Fruit fly (Drosophila melanogaster) whole organism, embryonic: ENCODE results near the gene RpS14a.

ENCODE experiments used
- BEAF-32 ChIP-seq: fragments of 200-800 bp; sonication (Bioruptor generic); optimal IDR thresholded peaks from 3 replicates; lab custom pipeline; 2017; ENCODE audit warnings: missing biosample characterization, missing genetic modification characterization, mild to moderate bottlenecking, moderate library complexity, missing genetic modification reagents
- Bteb2 ChIP-seq: fragments of 200-800 bp; sonication (Bioruptor generic); optimal IDR thresholded peaks from 2 replicates; lab custom pipeline; 2016; ENCODE audit warnings: missing biosample characterization, missing genetic modification characterization
- CG11695 ChIP-seq: fragments of 200-800 bp; sonication (Bioruptor generic); IDR thresholded peaks from 3 replicates; pipeline ENCODE4 v1.3.6; 2022; ENCODE audit warnings: missing biosample characterization, missing genetic modification characterization
- CG12155 ChIP-seq: fragments of 200-800 bp; sonication (Bioruptor generic); optimal IDR thresholded peaks from 3 replicates; lab custom pipeline; 2016; ENCODE audit warnings: missing biosample characterization, missing genetic modification characterization
- CG12659 ChIP-seq: fragments of 200-800 bp; sonication (Bioruptor generic); optimal IDR thresholded peaks from 3 replicates; lab custom pipeline; 2017; ENCODE audit warnings: mild to moderate bottlenecking, missing biosample characterization, missing genetic modification reagents, missing genetic modification characterization
- CG1529 ChIP-seq: fragments of 200-800 bp; sonication (Bioruptor generic); optimal IDR thresholded peaks from 3 replicates; lab custom pipeline; 2018; ENCODE audit warnings: missing biosample characterization, missing genetic modification characterization
- CG16813 ChIP-seq: fragments of 200-800 bp; sonication (Bioruptor generic); IDR thresholded peaks from 3 replicates; pipeline ENCODE4 v1.3.6; 2022; ENCODE audit warnings: missing biosample characterization, missing genetic modification characterization; ENCODE audit not compliant: partially characterized antibody
- CG1832 ChIP-seq: fragments of 200-800 bp; sonication (Bioruptor generic); optimal IDR thresholded peaks from 2 replicates; lab custom pipeline; 2017; ENCODE audit warnings: missing biosample characterization, mild to moderate bottlenecking, missing genetic modification characterization, inconsistent platforms
- CG18476 ChIP-seq: fragments of 200-800 bp; sonication (Bioruptor generic); optimal IDR thresholded peaks from 2 replicates; lab custom pipeline; 2016; ENCODE audit warnings: missing biosample characterization, mild to moderate bottlenecking, missing genetic modification characterization
- CG18599 ChIP-seq: fragments of 200-800 bp; sonication (Bioruptor generic); optimal IDR thresholded peaks from 3 replicates; lab custom pipeline; 2017; ENCODE audit warnings: missing biosample characterization, missing genetic modification characterization, mild to moderate bottlenecking, moderate library complexity, missing genetic modification reagents
- CG2199 ChIP-seq: fragments of 200-800 bp; sonication (Bioruptor generic); IDR thresholded peaks from 3 replicates; pipeline ENCODE4 v1.3.6; 2022; ENCODE audit warnings: missing biosample characterization, missing genetic modification characterization
- CG31224 ChIP-seq: fragments of 200-800 bp; sonication (Bioruptor generic); IDR thresholded peaks from 2 replicates; pipeline ENCODE4 v1.3.6; 2022; ENCODE audit warnings: missing biosample characterization, missing genetic modification characterization
- CG34376 ChIP-seq: fragments of 200-800 bp; sonication (Bioruptor generic); optimal IDR thresholded peaks from 2 replicates; lab custom pipeline; 2018; ENCODE audit warnings: missing biosample characterization, mild to moderate bottlenecking, missing genetic modification characterization
- CG4360 ChIP-seq: fragments of 200-800 bp; sonication (Bioruptor generic); IDR thresholded peaks from 2 replicates; pipeline ENCODE4 v1.3.6; 2022; ENCODE audit warnings: missing biosample characterization, missing genetic modification characterization
- CG6791 ChIP-seq: fragments of 200-800 bp; sonication (Bioruptor generic); IDR thresholded peaks from 3 replicates; pipeline ENCODE4 v1.3.6; 2022; ENCODE audit warnings: missing biosample characterization, missing genetic modification characterization; ENCODE audit not compliant: partially characterized antibody
- CG7556 ChIP-seq: fragments of 200-800 bp; sonication (Bioruptor generic); optimal IDR thresholded peaks from 2 replicates; lab custom pipeline; 2017; ENCODE audit warnings: missing biosample characterization, mild to moderate bottlenecking, missing genetic modification characterization
- CG8290 ChIP-seq, 3 experiments: fragments of 200-800 bp; sonication (Bioruptor generic); optimal IDR thresholded peaks; 2 replicates each; lab custom pipeline; 2016 to 2019; ENCODE audit warnings: missing biosample characterization in 3 of 3, missing genetic modification characterization in 3 of 3, mild to moderate bottlenecking in 2 of 3, moderate library complexity in 1 of 3
- Dfd ChIP-seq, 2 experiments: fragments of >200 bp; optimal IDR thresholded peaks; 2 replicates each; lab custom pipeline; 2017; ENCODE audit warnings: missing biosample characterization in 2 of 2, missing genetic modification characterization in 2 of 2
- Dref ChIP-seq: fragments of 200-800 bp; sonication (Bioruptor generic); IDR thresholded peaks from 2 replicates; pipeline ENCODE4 v1.3.6; 2022; ENCODE audit warnings: missing biosample characterization, missing genetic modification characterization
- GATAe ChIP-seq: fragments of 200-800 bp; sonication (Bioruptor generic); conservative IDR thresholded peaks from 2 replicates; pipeline ENCODE4 v1.3.6; 2022; ENCODE audit warnings: missing biosample characterization, missing genetic modification characterization
- HHEX ChIP-seq: fragments of 200-800 bp; sonication (Bioruptor generic); optimal IDR thresholded peaks from 3 replicates; lab custom pipeline; 2017; ENCODE audit warnings: missing biosample characterization, mild to moderate bottlenecking, missing genetic modification characterization, missing genetic modification reagents
- HLH4C ChIP-seq: fragments of 200-800 bp; sonication (Bioruptor generic); IDR thresholded peaks from 3 replicates; pipeline ENCODE4 v1.3.6; 2022; ENCODE audit warnings: missing biosample characterization, missing genetic modification characterization; ENCODE audit not compliant: partially characterized antibody
- MTF-1 ChIP-seq: fragments of 200-800 bp; sonication (Bioruptor generic); optimal IDR thresholded peaks from 2 replicates; lab custom pipeline; 2018; ENCODE audit warnings: missing biosample characterization, mild to moderate bottlenecking, missing genetic modification characterization, borderline replicate concordance
- Mes4 ChIP-seq: fragments of 200-800 bp; sonication (Bioruptor generic); optimal IDR thresholded peaks from 2 replicates; lab custom pipeline; 2016; ENCODE audit warnings: missing biosample characterization, missing genetic modification characterization
- Opbp ChIP-seq: fragments of 200-800 bp; sonication (Bioruptor generic); IDR thresholded peaks from 3 replicates; pipeline ENCODE4 v1.3.6; 2022; ENCODE audit warnings: missing biosample characterization, missing genetic modification characterization; ENCODE audit not compliant: partially characterized antibody
- Pdp1 ChIP-seq, 2 experiments: fragments of 200-800 bp; sonication (Bioruptor generic); optimal IDR thresholded peaks; 3 replicates each; lab custom pipeline; 2016; ENCODE audit warnings: missing biosample characterization in 2 of 2, missing genetic modification characterization in 2 of 2, mild to moderate bottlenecking in 1 of 2, moderate library complexity in 1 of 2
- Ptx1 ChIP-seq: fragments of 200-800 bp; sonication (Bioruptor generic); IDR thresholded peaks from 2 replicates; pipeline ENCODE4 v1.3.6; 2022; ENCODE audit warnings: missing biosample characterization, missing genetic modification characterization
- ato ChIP-seq: fragments of 200-800 bp; sonication (Bioruptor generic); IDR thresholded peaks from 2 replicates; pipeline ENCODE4 v1.3.6; 2022; ENCODE audit warnings: missing biosample characterization, missing genetic modification characterization; ENCODE audit not compliant: partially characterized antibody
- br ChIP-seq: fragments of >200 bp; optimal IDR thresholded peaks from 2 replicates; lab custom pipeline; 2017
- crp ChIP-seq, 2 experiments: fragments of 200-800 bp; sonication (Bioruptor generic); optimal IDR thresholded peaks; 2 replicates in 1 of 2; 3 replicates in 1 of 2; lab custom pipeline; 2017; ENCODE audit warnings: missing biosample characterization in 2 of 2, missing genetic modification characterization in 2 of 2, mild to moderate bottlenecking in 1 of 2, moderate library complexity in 1 of 2
- ewg ChIP-seq: fragments of 200-800 bp; sonication (Bioruptor generic); optimal IDR thresholded peaks from 3 replicates; lab custom pipeline; 2017; ENCODE audit warnings: mild to moderate bottlenecking, missing biosample characterization, missing genetic modification reagents, missing genetic modification characterization
- fd64A ChIP-seq: fragments of 200-800 bp; sonication (Bioruptor generic); optimal IDR thresholded peaks from 3 replicates; lab custom pipeline; 2018; ENCODE audit warnings: missing biosample characterization, mild to moderate bottlenecking, missing genetic modification characterization
- gem ChIP-seq: fragments of 200-800 bp; sonication (Bioruptor generic); optimal IDR thresholded peaks from 2 replicates; lab custom pipeline; 2019; ENCODE audit warnings: missing biosample characterization, mild to moderate bottlenecking, missing genetic modification characterization, moderate library complexity
- hb ChIP-seq: fragments of 200-800 bp; sonication (Bioruptor generic); IDR thresholded peaks from 3 replicates; pipeline ENCODE4 v1.3.6; 2022; ENCODE audit warnings: missing biosample characterization, missing genetic modification characterization; ENCODE audit not compliant: partially characterized antibody
- mirr ChIP-seq: fragments of 200-800 bp; sonication (Bioruptor generic); optimal IDR thresholded peaks from 3 replicates; lab custom pipeline; 2018; ENCODE audit warnings: missing biosample characterization, mild to moderate bottlenecking, missing genetic modification characterization
- nerfin-2 ChIP-seq: fragments of 200-800 bp; sonication (Bioruptor generic); IDR thresholded peaks from 2 replicates; pipeline ENCODE4 v1.3.6; 2022; ENCODE audit warnings: missing biosample characterization, missing genetic modification characterization; ENCODE audit not compliant: partially characterized antibody
- nom ChIP-seq: fragments of 200-800 bp; sonication (Bioruptor generic); optimal IDR thresholded peaks from 2 replicates; lab custom pipeline; 2017; ENCODE audit warnings: missing biosample characterization, missing genetic modification characterization, mild to moderate bottlenecking, moderate library complexity, missing genetic modification reagents
- pzg ChIP-seq: fragments of 200-800 bp; sonication (Bioruptor generic); optimal IDR thresholded peaks from 3 replicates; lab custom pipeline; 2018; ENCODE audit warnings: missing biosample characterization, mild to moderate bottlenecking, missing genetic modification characterization, moderate library complexity
- sens ChIP-seq: fragments of 200-800 bp; sonication (Bioruptor generic); peaks from one replicate; lab custom pipeline; 2016; ENCODE audit warnings: missing biosample characterization, missing genetic modification characterization
- seq ChIP-seq: fragments of 200-800 bp; sonication (Bioruptor generic); IDR thresholded peaks from 2 replicates; pipeline ENCODE4 v1.3.6; 2022; ENCODE audit warnings: missing biosample characterization, missing genetic modification characterization
- sisA ChIP-seq: fragments of 200-800 bp; sonication (Bioruptor generic); IDR thresholded peaks from 2 replicates; pipeline ENCODE4 v1.3.6; 2022; ENCODE audit warnings: missing biosample characterization, missing genetic modification characterization
- sna ChIP-seq: fragments of 200-800 bp; sonication (Bioruptor generic); IDR thresholded peaks from 2 replicates; pipeline ENCODE4 v1.3.6; 2022; ENCODE audit warnings: missing biosample characterization, missing genetic modification characterization; ENCODE audit not compliant: partially characterized antibody
- stwl ChIP-seq: fragments of 200-800 bp; sonication (Bioruptor generic); optimal IDR thresholded peaks from 3 replicates; lab custom pipeline; 2018; ENCODE audit warnings: missing biosample characterization, mild to moderate bottlenecking, missing genetic modification characterization, moderate library complexity
- tgo ChIP-seq: fragments of 200-800 bp; sonication (Bioruptor generic); IDR thresholded peaks from 3 replicates; pipeline ENCODE4 v1.3.6; 2022; ENCODE audit warnings: missing biosample characterization, missing genetic modification characterization
- trem ChIP-seq: fragments of 200-800 bp; optimal IDR thresholded peaks from 3 replicates; lab custom pipeline; 2019; ENCODE audit warnings: missing biosample characterization, mild to moderate bottlenecking, missing genetic modification characterization, moderate library complexity
- zfh1 ChIP-seq: fragments of 200-800 bp; sonication (Bioruptor generic); IDR thresholded peaks from 3 replicates; pipeline ENCODE4 v1.3.6; 2022; ENCODE audit warnings: missing biosample characterization, missing genetic modification characterization

RpS14a gene

DNA sequence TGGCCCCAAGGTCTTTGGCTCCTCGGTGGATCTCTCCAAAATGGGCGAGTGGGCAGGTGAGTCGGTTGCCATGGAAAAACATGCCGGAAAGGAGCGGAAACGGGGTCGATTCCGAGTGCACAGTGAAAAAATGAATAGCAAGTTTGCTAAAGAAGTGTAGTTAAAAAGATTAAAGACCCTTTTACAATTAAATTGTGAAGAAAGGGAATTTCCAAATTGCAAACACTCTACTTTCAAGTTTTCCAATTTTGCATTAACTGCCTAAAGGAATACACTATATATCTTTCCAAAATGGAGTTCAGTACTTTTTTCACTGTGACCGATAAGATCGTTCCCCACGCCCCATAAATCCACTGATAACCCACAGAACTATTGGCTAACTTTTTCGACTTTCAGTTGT lies 24.1 kb upstream of the RpS14a start (continued):
- TF ChIP-seq CG34376 (no peak), CG18476 (GFP tag; lab: Kevin White, UChicago) (no peak), CG1529 (GFP tag; lab: Kevin White, UChicago) (no peak), gem (tag; lab: Kevin White, UChicago) (peak; percentile 62), CG18599 (GFP tag; lab: Kevin White, UChicago) (peak; percentile 42), CG7556 (GFP tag; lab: Kevin White, UChicago) (peak; percentile 20), seq (GFP tag; lab: Robert Waterston, UW) (peak; percentile 37; the same call in 1 of the 2 replicates), Dfd (GFP tag; optimal IDR thresholded peaks at IDR 0.05; lab: Kevin White, UChicago) (no peak), CG8290 (GFP tag; optimal IDR thresholded peaks at IDR 0.05; lab: Kevin White, UChicago) (no peak), CG8290 (tag; optimal IDR thresholded peaks at IDR 0.05; lab: Kevin White, UChicago) (no peak), CG11695 (GFP tag; lab: Robert Waterston, UW) (0 out of 3 replicates have a peak, but pooled peaks have one; percentile 21), Bteb2 (GFP tag; lab: Kevin White, UChicago) (no peak), HHEX (GFP tag; lab: Kevin White, UChicago) (peak; percentile 22), CG12659 (peak; percentile 24), Ptx1 (GFP tag; lab: Robert Waterston, UW) (peak; percentile 42; the same call in 1 of the 2 replicates), CG1832 (GFP tag; lab: Kevin White, UChicago) (no peak), nerfin-2 (no peak), Mes4 (GFP tag; lab: Kevin White, UChicago) (no peak), CG31224 (no peak), tgo (GFP tag; lab: Robert Waterston, UW) (no peak), Pdp1 (GFP tag; optimal IDR thresholded peaks at IDR 0.05; lab: Kevin White, UChicago) (peak in 1 of 2 experiments; percentile 9), CG4360 (GFP tag; lab: Robert Waterston, UW) (no peak), crp (GFP tag; optimal IDR thresholded peaks at IDR 0.05; lab: Kevin White, UChicago) (no peak), fd64A (GFP tag; lab: Kevin White, UChicago) (no peak)

DNA sequence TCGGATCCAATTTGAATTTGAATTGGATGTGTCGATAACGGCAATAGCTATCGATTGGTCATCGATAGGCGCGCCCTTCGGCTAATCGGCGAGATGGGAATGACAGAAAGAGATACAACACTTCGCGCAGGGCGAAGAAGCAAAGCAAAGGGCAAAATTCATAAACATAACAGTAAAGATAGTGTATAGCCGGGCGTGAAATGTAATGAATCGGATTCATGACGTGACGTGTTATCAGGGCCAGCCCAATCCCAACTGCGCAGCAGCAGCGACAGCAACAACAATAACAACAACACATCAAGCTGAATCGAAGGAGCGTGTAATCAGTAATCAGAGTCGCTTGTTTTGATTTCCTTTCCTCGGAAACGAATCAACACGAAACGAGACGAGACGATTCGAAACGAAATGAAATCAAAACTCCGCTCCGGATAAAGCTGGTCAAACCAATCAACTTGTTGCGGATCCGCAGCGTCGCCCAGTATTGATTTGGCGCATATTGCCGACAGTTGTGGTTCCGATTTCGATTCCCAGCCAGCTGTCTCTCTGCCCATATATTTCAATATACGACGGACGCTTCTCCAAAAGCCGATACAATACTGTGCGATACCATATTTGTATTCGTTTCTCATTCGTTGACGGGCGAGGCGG lies 21.4 kb upstream of the RpS14a start, which contains the start of gene snz:
TSS of gene snz (plus strand) at position 107 of the 648 bp plus-strand sequence.
- TF ChIP-seq gem (tag; lab: Kevin White, UChicago) (no peak), CG1529 (GFP tag; lab: Kevin White, UChicago) (no peak), GATAe (GFP tag; lab: Robert Waterston, UW) (peak; percentile 54; the same call in 1 of the 2 replicates), MTF-1 (GFP tag; lab: Kevin White, UChicago) (no peak), zfh1 (0 out of 3 replicates have a peak, but pooled peaks have one; percentile 27), CG2199 (GFP tag; lab: Robert Waterston, UW) (0 out of 3 replicates have a peak, but pooled peaks have one; percentile 41), br (no peak), nom (GFP tag; lab: Kevin White, UChicago) (peak; percentile 11), sna (GFP tag; lab: Robert Waterston, UW) (peak; percentile 77), hb (GFP tag; lab: Robert Waterston, UW) (peak; percentile 75), ato (GFP tag; lab: Robert Waterston, UW) (peak; percentile 50; the same call in 1 of the 2 replicates), BEAF-32 (GFP tag; lab: Kevin White, UChicago) (peak; percentile 73), sisA (GFP tag; lab: Robert Waterston, UW) (no peak), trem (peak; percentile 1), Pdp1 (GFP tag; optimal IDR thresholded peaks at IDR 0.05; lab: Kevin White, UChicago) (peak in 1 of 2 experiments; percentile 52), ewg (GFP tag; lab: Kevin White, UChicago) (peak; percentile 86), CG12155 (GFP tag; lab: Kevin White, UChicago) (peak; percentile 70), HLH4C (GFP tag; lab: Robert Waterston, UW) (peak; percentile 86), mirr (GFP tag; lab: Kevin White, UChicago) (peak; percentile 83), Dref (GFP tag; lab: Robert Waterston, UW) (peak; percentile 88), CG6791 (GFP tag; lab: Robert Waterston, UW) (peak; percentile 81), pzg (peak; percentile 57), sens (GFP tag; lab: Kevin White, UChicago) (peak; percentile 70), CG16813 (peak; percentile 71), Opbp (GFP tag; lab: Robert Waterston, UW) (peak; percentile 74; the same call in 2 of the 3 replicates), stwl (peak; percentile 49)
